Fruit fly (Drosophila melanogaster): ENCODE data around the gene CG14861.

CG14861 gene

dm6 chr3R:14990097-14990496 is 24.5 kb upstream of the CG14861 start:
- no peak for TF ChIP-seq Oli (tag; optimal IDR thresholded peaks at IDR 0.05)
- no peak for TF ChIP-seq Gug (GFP tag; IDR thresholded peaks at IDR 0.05)
- no peak for TF ChIP-seq psq (GFP tag; optimal IDR thresholded peaks at IDR 0.05)
- TF ChIP-seq CG2129 (GFP tag; IDR thresholded peaks at IDR 0.05; ENCODE audit: partially characterized antibody): no peak
- no peak for TF ChIP-seq al (GFP tag; IDR thresholded peaks at IDR 0.05)
- no peak for TF ChIP-seq org-1 (GFP tag; optimal IDR thresholded peaks at IDR 0.05)
- TF ChIP-seq sens (GFP tag): peak; percentile 50
- TF ChIP-seq CG15011 (GFP tag; optimal IDR thresholded peaks at IDR 0.05): no peak
- TF ChIP-seq lilli (GFP tag; optimal IDR thresholded peaks at IDR 0.05): no peak
- TF ChIP-seq rib (GFP tag; IDR thresholded peaks at IDR 0.05): no peak
- no peak for TF ChIP-seq sna (GFP tag; IDR thresholded peaks at IDR 0.05; ENCODE audit: partially characterized antibody)
- peak; percentile 35 for TF ChIP-seq CG18599 (GFP tag; optimal IDR thresholded peaks at IDR 0.05)
- TF ChIP-seq crol (GFP tag; IDR thresholded peaks at IDR 0.05): no peak
- TF ChIP-seq Mad (GFP tag; optimal IDR thresholded peaks at IDR 0.05): no peak
- no peak for TF ChIP-seq CG30431 (GFP tag; optimal IDR thresholded peaks at IDR 0.05)
- no peak for TF ChIP-seq CG30403 (GFP tag; optimal IDR thresholded peaks at IDR 0.05)
- TF ChIP-seq lab (GFP tag; optimal IDR thresholded peaks at IDR 0.05): peak; percentile 43
- TF ChIP-seq Rfx (GFP tag; IDR thresholded peaks at IDR 0.05): no peak
- no peak for TF ChIP-seq Eip74EF (GFP tag; optimal IDR thresholded peaks at IDR 0.05)
- TF ChIP-seq CG6813 (GFP tag; optimal IDR thresholded peaks at IDR 0.05): no peak
- no peak for TF ChIP-seq Nf-YC (tag; optimal IDR thresholded peaks at IDR 0.05)
- no peak for TF ChIP-seq CG9797 (GFP tag; optimal IDR thresholded peaks at IDR 0.05)
- TF ChIP-seq tio (GFP tag; optimal IDR thresholded peaks at IDR 0.05): peak; percentile 1
- no peak for TF ChIP-seq dysf (GFP tag; IDR thresholded peaks at IDR 0.05)
- TF ChIP-seq CG15269 (tag; optimal IDR thresholded peaks at IDR 0.05): no peak
- no peak for TF ChIP-seq CG12104 (GFP tag; optimal IDR thresholded peaks at IDR 0.05)
- no peak for TF ChIP-seq dm (GFP tag; optimal IDR thresholded peaks at IDR 0.05)
- TF ChIP-seq NK7.1 (GFP tag; optimal IDR thresholded peaks at IDR 0.05): no peak
- no peak for TF ChIP-seq CG2712 (tag; optimal IDR thresholded peaks at IDR 0.05)
- TF ChIP-seq CG16779 (GFP tag; IDR thresholded peaks at IDR 0.05): no peak
- TF ChIP-seq crp (GFP tag; optimal IDR thresholded peaks at IDR 0.05): no peak
- no peak for TF ChIP-seq CG11398 (GFP tag; optimal IDR thresholded peaks at IDR 0.05)
- no peak for TF ChIP-seq Tbp (GFP tag; optimal IDR thresholded peaks at IDR 0.05)
- TF ChIP-seq yki (optimal IDR thresholded peaks at IDR 0.05): no peak
- TF ChIP-seq Hmr (GFP tag; optimal IDR thresholded peaks at IDR 0.05): peak; percentile 18
- peak; percentile 36 for TF ChIP-seq Ets65A (GFP tag)
- no peak for TF ChIP-seq D19A (tag; optimal IDR thresholded peaks at IDR 0.05)
- no peak for TF ChIP-seq Lim3 (GFP tag; IDR thresholded peaks at IDR 0.05)
- no peak for TF ChIP-seq jing (GFP tag; optimal IDR thresholded peaks at IDR 0.05)
- TF ChIP-seq Nf-YB (GFP tag; optimal IDR thresholded peaks at IDR 0.05): no peak
- no peak for TF ChIP-seq CG10565 (GFP tag; optimal IDR thresholded peaks at IDR 0.05)
- no peak for TF ChIP-seq repo (GFP tag; optimal IDR thresholded peaks at IDR 0.05)
- no peak for TF ChIP-seq CG14441 (GFP tag; IDR thresholded peaks at IDR 0.05)
- TF ChIP-seq dpn (GFP tag; optimal IDR thresholded peaks at IDR 0.05): no peak
- TF ChIP-seq scrt (GFP tag; optimal IDR thresholded peaks at IDR 0.05): no peak
- peak; percentile 39 for TF ChIP-seq CG2120 (GFP tag; optimal IDR thresholded peaks at IDR 0.05)
- TF ChIP-seq CG12769 (tag; optimal IDR thresholded peaks at IDR 0.05): no peak
- TF ChIP-seq MBD-R2 (GFP tag; IDR thresholded peaks at IDR 0.05): no peak
- no peak for TF ChIP-seq Sry-β (GFP tag; optimal IDR thresholded peaks at IDR 0.05)
- no peak for TF ChIP-seq CG6654 (GFP tag; optimal IDR thresholded peaks at IDR 0.05)
